Fruit fly (Drosophila melanogaster): ENCODE data around the gene Dbct.

Dbct gene

dm6 chrX:15076038-15076575 lies 9.8 kb upstream of the Dbct start, which contains the start of gene Lsd-2 (continued):
- TF ChIP-seq CG3838 (GFP tag; optimal IDR thresholded peaks at IDR 0.05) = no peak
- TF ChIP-seq Sin3A (optimal IDR thresholded peaks at IDR 0.05) = no peak
- TF ChIP-seq MTF-1 (GFP tag; optimal IDR thresholded peaks at IDR 0.05; ENCODE audit: borderline replicate concordance) = peak; percentile 41
- TF ChIP-seq dm (GFP tag; optimal IDR thresholded peaks at IDR 0.05) = no peak
- peak; percentile 34 for TF ChIP-seq HmgZ (tag; optimal IDR thresholded peaks at IDR 0.05)
- TF ChIP-seq psq (GFP tag; optimal IDR thresholded peaks at IDR 0.05) = peak; percentile 51
- no peak for TF ChIP-seq Aef1 (GFP tag; IDR thresholded peaks at IDR 0.05)
- TF ChIP-seq bcd (GFP tag; optimal IDR thresholded peaks at IDR 0.05) = no peak
- TF ChIP-seq CG1647 (GFP tag; optimal IDR thresholded peaks at IDR 0.05) = peak; percentile 15
- TF ChIP-seq crol (GFP tag; IDR thresholded peaks at IDR 0.05) = no peak
- TF ChIP-seq H15 (GFP tag; IDR thresholded peaks at IDR 0.05) = no peak
- no peak for TF ChIP-seq CHES-1-like (GFP tag; optimal IDR thresholded peaks at IDR 0.05)
- TF ChIP-seq mirr (GFP tag; optimal IDR thresholded peaks at IDR 0.05) = peak; percentile 38
- 0 out of 3 replicates have a peak, but pooled peaks have one; percentile 18 for TF ChIP-seq gce (GFP tag; IDR thresholded peaks at IDR 0.05)
- TF ChIP-seq CG4820 (GFP tag; optimal IDR thresholded peaks at IDR 0.05) = no peak
- TF ChIP-seq CG11723 (GFP tag; optimal IDR thresholded peaks at IDR 0.05) = no peak
- TF ChIP-seq CG43689 (GFP tag; IDR thresholded peaks at IDR 0.05) = no peak
- TF ChIP-seq CG9437 (GFP tag; optimal IDR thresholded peaks at IDR 0.05) = peak; percentile 25
- no peak for TF ChIP-seq CG9817 (tag; optimal IDR thresholded peaks at IDR 0.05)
- TF ChIP-seq CG2712 (tag; optimal IDR thresholded peaks at IDR 0.05) = no peak
- 0 out of 2 replicates have a peak, but pooled peaks have one; percentile 6 for TF ChIP-seq ara (GFP tag; IDR thresholded peaks at IDR 0.05)
- no peak for TF ChIP-seq Meics (GFP tag; optimal IDR thresholded peaks at IDR 0.05)
- no peak for TF ChIP-seq Lim3 (GFP tag; IDR thresholded peaks at IDR 0.05)
- no peak for TF ChIP-seq exex (tag; optimal IDR thresholded peaks at IDR 0.05)
- TF ChIP-seq al (GFP tag; IDR thresholded peaks at IDR 0.05) = no peak
- TF ChIP-seq fd64A (GFP tag; optimal IDR thresholded peaks at IDR 0.05) = no peak
- TF ChIP-seq grn (GFP tag; optimal IDR thresholded peaks at IDR 0.05) = no peak
- TF ChIP-seq slou (GFP tag; optimal IDR thresholded peaks at IDR 0.05) = no peak
- TF ChIP-seq CG17186 (GFP tag; optimal IDR thresholded peaks at IDR 0.05) = no peak
- TF ChIP-seq sens (GFP tag) = peak; percentile 77
- no peak for TF ChIP-seq nerfin-1 (tag; optimal IDR thresholded peaks at IDR 0.05)
- TF ChIP-seq Usf (GFP tag; optimal IDR thresholded peaks at IDR 0.05) = no peak
- TF ChIP-seq shn (GFP tag; optimal IDR thresholded peaks at IDR 0.05) = peak; percentile 15
- no peak for TF ChIP-seq CG30020 (tag; optimal IDR thresholded peaks at IDR 0.05)
- TF ChIP-seq CG2199 (GFP tag; IDR thresholded peaks at IDR 0.05) = no peak
- no peak for TF ChIP-seq BEAF-32 (GFP tag; optimal IDR thresholded peaks at IDR 0.05)
- no peak for TF ChIP-seq Trl (optimal IDR thresholded peaks at IDR 0.05)
- peak; percentile 30 for TF ChIP-seq Trl (GFP tag; optimal IDR thresholded peaks at IDR 0.05)
- no peak for TF ChIP-seq CG6765 (GFP tag; optimal IDR thresholded peaks at IDR 0.05)
- TF ChIP-seq CG15073 (GFP tag; optimal IDR thresholded peaks at IDR 0.05) = no peak
- TF ChIP-seq trem (tag; optimal IDR thresholded peaks at IDR 0.05) = no peak
- TF ChIP-seq pzg (GFP tag; optimal IDR thresholded peaks at IDR 0.05) = peak; percentile 13
- peak; percentile 74 for TF ChIP-seq CG12769 (tag; optimal IDR thresholded peaks at IDR 0.05)
- no peak for TF ChIP-seq jumu (GFP tag; optimal IDR thresholded peaks at IDR 0.05)
- peak; percentile 32 for TF ChIP-seq CG9727 (GFP tag; optimal IDR thresholded peaks at IDR 0.05)
- no peak for TF ChIP-seq CG18764 (GFP tag; optimal IDR thresholded peaks at IDR 0.05)
- no peak for TF ChIP-seq B-H1 (GFP tag; IDR thresholded peaks at IDR 0.05)
- TF ChIP-seq Nf-YA (GFP tag; IDR thresholded peaks at IDR 0.05) = no peak
- peak; percentile 47 for TF ChIP-seq CG15514 (GFP tag; optimal IDR thresholded peaks at IDR 0.05)
- TF ChIP-seq gsb-n (tag; optimal IDR thresholded peaks at IDR 0.05) = no peak
- TF ChIP-seq Hr3 (GFP tag; optimal IDR thresholded peaks at IDR 0.05) = no peak
- TF ChIP-seq CG11085 (GFP tag; IDR thresholded peaks at IDR 0.05) = no peak
- TF ChIP-seq gsb (GFP tag; IDR thresholded peaks at IDR 0.05) = no peak

Measured in whole organism, embryonic.